Fruit fly (Drosophila melanogaster): ENCODE data around the gene CG42354.

dm6 chrX:16147638-16148233 lies 43.0 kb upstream of the CG42354 start:
- TF ChIP-seq Myc (optimal IDR thresholded peaks at IDR 0.05) (no peak), insv (optimal IDR thresholded peaks at IDR 0.05) (no peak)

Measured in Kc167 (cell line).